Fruit fly (Drosophila melanogaster) whole organism, prepupa: ENCODE data around the gene OS9.
A peak's percentile ranks its signal among the peaks of the same experiment; 100 is the strongest.

Source experiments
- Blimp-1 ChIP-seq: fragments of 200-800 bp; sonication (Bioruptor generic); optimal IDR thresholded peaks from 3 replicates; lab custom pipeline; 2017; ENCODE audit warnings: missing biosample characterization, missing genetic modification characterization, mild to moderate bottlenecking, moderate library complexity, missing genetic modification reagents
- CG10631 ChIP-seq: fragments of 200-800 bp; sonication (Bioruptor generic); optimal IDR thresholded peaks from 2 replicates; lab custom pipeline; 2016; ENCODE audit warnings: missing biosample characterization, missing genetic modification characterization
- CG10669 ChIP-seq: fragments of 200-800 bp; sonication (Bioruptor generic); optimal IDR thresholded peaks from 3 replicates; lab custom pipeline; 2018; ENCODE audit warnings: missing biosample characterization, mild to moderate bottlenecking, missing genetic modification characterization, moderate library complexity
- CG11294 ChIP-seq: fragments of 200-800 bp; sonication (Bioruptor generic); IDR thresholded peaks from 2 replicates; pipeline ENCODE4 v1.3.6; 2022; ENCODE audit warnings: missing biosample characterization, missing genetic modification characterization
- CG11762 ChIP-seq: fragments of 200-800 bp; sonication (Bioruptor generic); optimal IDR thresholded peaks from 3 replicates; lab custom pipeline; 2016; ENCODE audit warnings: missing biosample characterization, missing genetic modification characterization; ENCODE audit not compliant: insufficient read depth
- CG15336 ChIP-seq: fragments of 200-800 bp; sonication (Bioruptor generic); IDR thresholded peaks from 2 replicates; pipeline ENCODE4 v1.3.6; 2022; ENCODE audit warnings: missing biosample characterization, missing genetic modification characterization
- CG16779 ChIP-seq: fragments of 200-800 bp; sonication (Bioruptor generic); optimal IDR thresholded peaks from 3 replicates; lab custom pipeline; 2017; ENCODE audit warnings: missing biosample characterization, mild to moderate bottlenecking, missing genetic modification characterization
- CG3032 ChIP-seq: fragments of 200-800 bp; optimal IDR thresholded peaks from 2 replicates; lab custom pipeline; 2019; ENCODE audit warnings: missing biosample characterization, mild to moderate bottlenecking, missing genetic modification characterization, moderate library complexity
- CG31627 ChIP-seq: fragments of 200-800 bp; sonication (Bioruptor generic); optimal IDR thresholded peaks from 3 replicates; lab custom pipeline; 2016; ENCODE audit warnings: missing biosample characterization, missing genetic modification characterization
- CG32006 ChIP-seq: fragments of 200-800 bp; sonication (Bioruptor generic); optimal IDR thresholded peaks from 3 replicates; lab custom pipeline; 2017; ENCODE audit warnings: missing biosample characterization, mild to moderate bottlenecking, missing genetic modification characterization
- CG34406 ChIP-seq: fragments of 200-800 bp; sonication (Bioruptor generic); optimal IDR thresholded peaks from 3 replicates; lab custom pipeline; 2016; ENCODE audit warnings: missing biosample characterization, missing genetic modification characterization
- CG3919 ChIP-seq: fragments of 200-800 bp; sonication (Bioruptor generic); optimal IDR thresholded peaks from 3 replicates; lab custom pipeline; 2016; ENCODE audit warnings: missing biosample characterization, missing genetic modification characterization
- CG4318 ChIP-seq: fragments of 200-800 bp; sonication (Bioruptor generic); optimal IDR thresholded peaks from 3 replicates; lab custom pipeline; 2017; ENCODE audit warnings: missing biosample characterization, mild to moderate bottlenecking, missing genetic modification characterization
- CG6163 ChIP-seq: fragments of 200-800 bp; sonication (Bioruptor generic); IDR thresholded peaks from 3 replicates; pipeline ENCODE4 v1.3.6; 2022; ENCODE audit warnings: missing biosample characterization, missing genetic modification characterization
- CG6276 ChIP-seq: fragments of 200-800 bp; sonication (Bioruptor generic); optimal IDR thresholded peaks from 2 replicates; lab custom pipeline; 2017; ENCODE audit warnings: missing biosample characterization, mild to moderate bottlenecking, missing genetic modification characterization
- CG6792 ChIP-seq: fragments of 200-800 bp; sonication (Bioruptor generic); optimal IDR thresholded peaks from 3 replicates; lab custom pipeline; 2016; ENCODE audit warnings: missing biosample characterization, missing genetic modification characterization
- CG6854 ChIP-seq: fragments of 200-800 bp; sonication (Bioruptor generic); optimal IDR thresholded peaks from 2 replicates; lab custom pipeline; 2017; ENCODE audit warnings: missing biosample characterization, mild to moderate bottlenecking, missing genetic modification characterization
- CG7368 ChIP-seq: fragments of 200-800 bp; sonication (Bioruptor generic); optimal IDR thresholded peaks from 3 replicates; lab custom pipeline; 2016; ENCODE audit warnings: missing biosample characterization, missing genetic modification characterization
- CG8119 ChIP-seq: fragments of 200-800 bp; sonication (Bioruptor generic); IDR thresholded peaks from 3 replicates; pipeline ENCODE4 v1.3.6; 2022; ENCODE audit warnings: missing biosample characterization, missing genetic modification characterization
- CG8319 ChIP-seq: fragments of 200-800 bp; sonication (Bioruptor generic); optimal IDR thresholded peaks from 3 replicates; lab custom pipeline; 2016; ENCODE audit warnings: missing biosample characterization, missing genetic modification characterization
- CG8632 ChIP-seq: fragments of 200-800 bp; sonication (Bioruptor generic); optimal IDR thresholded peaks from 3 replicates; lab custom pipeline; 2016; ENCODE audit warnings: missing biosample characterization, missing genetic modification characterization
- CG9139 ChIP-seq: fragments of 200-800 bp; sonication (Bioruptor generic); optimal IDR thresholded peaks from 3 replicates; lab custom pipeline; 2017; ENCODE audit warnings: missing biosample characterization, mild to moderate bottlenecking, missing genetic modification characterization
- Eip75B ChIP-seq: fragments of 200-800 bp; sonication (Bioruptor generic); optimal IDR thresholded peaks from 3 replicates; lab custom pipeline; 2016; ENCODE audit warnings: missing biosample characterization, missing genetic modification characterization
- Eip78C ChIP-seq: fragments of 200-800 bp; sonication (Bioruptor generic); peaks from one replicate; lab custom pipeline; 2016; ENCODE audit warnings: missing biosample characterization, missing genetic modification characterization
- Eip93F ChIP-seq: fragments of 200-800 bp; sonication (Bioruptor generic); optimal IDR thresholded peaks from 2 replicates; lab custom pipeline; 2016; ENCODE audit warnings: missing biosample characterization, mild to moderate bottlenecking, missing genetic modification characterization
- Ets21C ChIP-seq: fragments of 200-800 bp; sonication (Bioruptor generic); optimal IDR thresholded peaks from 3 replicates; lab custom pipeline; 2016; ENCODE audit warnings: missing biosample characterization, missing genetic modification characterization
- Gug ChIP-seq: fragments of 200-800 bp; sonication (Bioruptor generic); IDR thresholded peaks from 2 replicates; pipeline ENCODE4 v1.3.6; 2022; ENCODE audit warnings: missing biosample characterization, missing genetic modification characterization
- Hr38 ChIP-seq: sonication (Bioruptor generic); optimal IDR thresholded peaks from 2 replicates; lab custom pipeline; 2016; ENCODE audit warnings: missing biosample characterization, missing genetic modification characterization
- Hr39 ChIP-seq: fragments of 200-800 bp; sonication (Bioruptor generic); optimal IDR thresholded peaks from 2 replicates; lab custom pipeline; 2016; ENCODE audit warnings: missing biosample characterization, missing genetic modification characterization
- Hr4 ChIP-seq: fragments of 200-800 bp; sonication (Bioruptor generic); optimal IDR thresholded peaks from 3 replicates; lab custom pipeline; 2016; ENCODE audit warnings: missing biosample characterization, missing genetic modification characterization
- Lpt ChIP-seq: fragments of 200-800 bp; sonication (Bioruptor generic); optimal IDR thresholded peaks from 3 replicates; lab custom pipeline; 2016; ENCODE audit warnings: missing biosample characterization, missing genetic modification characterization
- Met ChIP-seq: fragments of 200-800 bp; sonication (Bioruptor generic); optimal IDR thresholded peaks from 3 replicates; lab custom pipeline; 2016; ENCODE audit warnings: missing biosample characterization, missing genetic modification characterization
- OdsH ChIP-seq: fragments of 200-800 bp; sonication (Bioruptor generic); optimal IDR thresholded peaks from 3 replicates; lab custom pipeline; 2016; ENCODE audit warnings: missing biosample characterization, missing genetic modification characterization
- Smox ChIP-seq: fragments of 200-800 bp; sonication (Bioruptor generic); optimal IDR thresholded peaks from 3 replicates; lab custom pipeline; 2016; ENCODE audit warnings: missing biosample characterization, missing genetic modification characterization
- Sox102F ChIP-seq: fragments of 200-800 bp; sonication (Bioruptor generic); optimal IDR thresholded peaks from 2 replicates; lab custom pipeline; 2016; ENCODE audit warnings: missing biosample characterization, mild to moderate bottlenecking, missing genetic modification characterization
- Sox15 ChIP-seq: fragments of 200-800 bp; sonication (Bioruptor generic); optimal IDR thresholded peaks from 3 replicates; lab custom pipeline; 2016; ENCODE audit warnings: missing biosample characterization, missing genetic modification characterization
- achi ChIP-seq: fragments of 200-800 bp; sonication (Bioruptor generic); optimal IDR thresholded peaks from 3 replicates; lab custom pipeline; 2016; ENCODE audit warnings: missing biosample characterization, missing genetic modification characterization
- acj6 ChIP-seq: fragments of 200-800 bp; sonication (Bioruptor generic); optimal IDR thresholded peaks from 3 replicates; lab custom pipeline; 2016; ENCODE audit warnings: missing biosample characterization, missing genetic modification characterization
- cyc ChIP-seq: fragments of 200-800 bp; sonication (Bioruptor generic); optimal IDR thresholded peaks from 3 replicates; lab custom pipeline; 2016; ENCODE audit warnings: missing biosample characterization, missing genetic modification characterization
- dsx ChIP-seq: fragments of 200-800 bp; optimal IDR thresholded peaks from 3 replicates; lab custom pipeline; 2019; ENCODE audit warnings: missing biosample characterization, mild to moderate bottlenecking, missing genetic modification characterization, moderate library complexity; ENCODE audit not compliant: poor library complexity, severe bottlenecking
- eg ChIP-seq: fragments of 200-800 bp; sonication (Bioruptor generic); IDR thresholded peaks from 3 replicates; pipeline ENCODE4 v1.3.6; 2022; ENCODE audit warnings: missing biosample characterization, missing genetic modification characterization
- esn ChIP-seq: fragments of 200-800 bp; sonication (Bioruptor generic); optimal IDR thresholded peaks from 2 replicates; lab custom pipeline; 2016; ENCODE audit warnings: missing biosample characterization, mild to moderate bottlenecking, missing genetic modification characterization, moderate library complexity
- fd59A ChIP-seq: fragments of 200-800 bp; sonication (Bioruptor generic); optimal IDR thresholded peaks from 2 replicates; lab custom pipeline; 2017; ENCODE audit warnings: missing biosample characterization, mild to moderate bottlenecking, missing genetic modification characterization, missing genetic modification reagents
- fd85E ChIP-seq: fragments of 200-800 bp; sonication (Bioruptor generic); optimal IDR thresholded peaks from 3 replicates; lab custom pipeline; 2016; ENCODE audit warnings: missing biosample characterization, missing genetic modification characterization
- fkh ChIP-seq: fragments of 200-800 bp; sonication (Bioruptor generic); optimal IDR thresholded peaks from 3 replicates; lab custom pipeline; 2017; ENCODE audit warnings: missing biosample characterization, mild to moderate bottlenecking, missing genetic modification characterization, moderate library complexity
- lz ChIP-seq: fragments of 200-800 bp; sonication (Bioruptor generic); optimal IDR thresholded peaks from 3 replicates; lab custom pipeline; 2016; ENCODE audit warnings: missing biosample characterization, missing genetic modification characterization
- net ChIP-seq: fragments of 200-800 bp; sonication (Bioruptor generic); optimal IDR thresholded peaks from 3 replicates; lab custom pipeline; 2016; ENCODE audit warnings: missing biosample characterization, missing genetic modification characterization
- pdm3 ChIP-seq: fragments of 200-800 bp; sonication (Bioruptor generic); optimal IDR thresholded peaks from 3 replicates; lab custom pipeline; 2016; ENCODE audit warnings: missing biosample characterization, missing genetic modification characterization
- salr ChIP-seq, 2 experiments: fragments of 200-800 bp; sonication (Bioruptor generic); optimal IDR thresholded peaks; 3 replicates each; lab custom pipeline; 2016 to 2018; ENCODE audit warnings: missing biosample characterization in 2 of 2, missing genetic modification characterization in 2 of 2, mild to moderate bottlenecking in 1 of 2
- spab ChIP-seq: fragments of 200-800 bp; sonication (Bioruptor generic); optimal IDR thresholded peaks from 2 replicates; lab custom pipeline; 2017; ENCODE audit warnings: missing biosample characterization, mild to moderate bottlenecking, missing genetic modification characterization, missing genetic modification reagents
- ss ChIP-seq, 2 experiments: fragments of 200-800 bp; sonication (Bioruptor generic); optimal IDR thresholded peaks; 2 replicates in 1 of 2; 3 replicates in 1 of 2; lab custom pipeline; 2017 to 2018; ENCODE audit warnings: mild to moderate bottlenecking in 2 of 2, missing biosample characterization in 2 of 2, missing genetic modification characterization in 2 of 2, moderate library complexity in 1 of 2
- svp ChIP-seq: fragments of 200-800 bp; sonication (Bioruptor generic); peaks from one replicate; lab custom pipeline; 2016; ENCODE audit warnings: missing biosample characterization, missing genetic modification characterization

The OS9 gene

DNA sequence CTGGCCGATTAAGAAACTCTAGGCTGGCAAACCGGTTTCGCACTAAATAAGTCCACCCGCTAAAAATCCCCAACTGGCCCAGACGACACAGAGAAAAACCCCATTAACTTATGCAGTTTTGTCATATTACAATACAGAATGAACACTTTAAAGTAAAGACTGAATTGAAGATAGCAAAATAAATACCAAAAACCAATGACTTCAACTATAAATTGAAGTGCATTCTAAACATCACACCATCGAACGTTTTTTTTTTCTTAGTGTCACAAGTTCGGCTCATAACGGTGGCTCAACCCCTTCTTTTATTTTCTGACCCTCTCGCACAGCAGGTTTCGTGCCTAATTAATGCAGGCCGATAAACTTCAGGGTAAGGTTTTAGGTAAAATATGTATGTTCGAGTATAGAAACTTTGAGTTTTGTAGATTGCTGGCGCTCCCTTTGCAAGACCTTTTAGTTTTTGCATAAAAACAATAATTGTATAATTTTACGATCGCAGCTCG is 24.9 kb downstream of the OS9 start:
- TF ChIP-seq ss (GFP tag; optimal IDR thresholded peaks at IDR 0.05; lab: Kevin White, UChicago) (peak; percentile 50 to 56), Smox (GFP tag; lab: Kevin White, UChicago) (peak; percentile 78), acj6 (GFP tag; lab: Kevin White, UChicago) (peak; percentile 91), fkh (GFP tag; lab: Kevin White, UChicago) (peak; percentile 3), Blimp-1 (peak; percentile 42), cyc (GFP tag; lab: Kevin White, UChicago) (peak; percentile 32), fd85E (GFP tag; lab: Kevin White, UChicago) (peak; percentile 3), CG9139 (GFP tag; lab: Kevin White, UChicago) (no peak), CG6854 (peak; percentile 10), fd59A (GFP tag; lab: Kevin White, UChicago) (peak; percentile 85), Hr4 (GFP tag; lab: Kevin White, UChicago) (peak; percentile 54), esn (GFP tag; lab: Kevin White, UChicago) (peak; percentile 90), CG4318 (GFP tag; lab: Kevin White, UChicago) (peak; percentile 62), CG31627 (GFP tag; lab: Kevin White, UChicago) (peak; percentile 86), CG7368 (GFP tag; lab: Kevin White, UChicago) (peak; percentile 88), CG11294 (peak; percentile 81), OdsH (GFP tag; lab: Kevin White, UChicago) (peak; percentile 90), Sox15 (peak; percentile 85), Lpt (GFP tag; lab: Kevin White, UChicago) (peak; percentile 70), CG32006 (GFP tag; lab: Kevin White, UChicago) (peak; percentile 84), CG11762 (GFP tag; lab: Kevin White, UChicago) (peak; percentile 80), CG8319 (GFP tag; lab: Kevin White, UChicago) (peak; percentile 87), svp (GFP tag; lab: Kevin White, UChicago) (peak; percentile 86), Eip93F (GFP tag; lab: Kevin White, UChicago) (no peak), lz (GFP tag; lab: Kevin White, UChicago) (peak; percentile 84), eg (GFP tag; lab: Robert Waterston, UW) (peak; percentile 89), net (GFP tag; lab: Kevin White, UChicago) (peak; percentile 90), dsx (GFP tag; lab: Kevin White, UChicago) (peak; percentile 41), Met (GFP tag; lab: Kevin White, UChicago) (peak; percentile 89), CG10631 (GFP tag; lab: Kevin White, UChicago) (peak; percentile 87), CG6163 (GFP tag; lab: Robert Waterston, UW) (peak; percentile 82), Hr38 (GFP tag; lab: Kevin White, UChicago) (no peak), CG15336 (GFP tag; lab: Robert Waterston, UW) (peak; percentile 89), Hr39 (peak; percentile 85), pdm3 (peak; percentile 90), Ets21C (GFP tag; lab: Kevin White, UChicago) (peak; percentile 64), CG3919 (GFP tag; lab: Kevin White, UChicago) (peak; percentile 70), spab (GFP tag; lab: Kevin White, UChicago) (peak; percentile 87), achi (GFP tag; lab: Kevin White, UChicago) (peak; percentile 90), CG6792 (GFP tag; lab: Kevin White, UChicago) (peak; percentile 93), Sox102F (GFP tag; lab: Kevin White, UChicago) (peak; percentile 86), CG6276 (peak; percentile 61), CG10669 (GFP tag; lab: Kevin White, UChicago) (peak; percentile 89), Eip78C (GFP tag; lab: Kevin White, UChicago) (peak; percentile 88), salr (GFP tag; optimal IDR thresholded peaks at IDR 0.05; lab: Kevin White, UChicago) (peak; percentile 77 to 80), CG34406 (peak; percentile 87), Eip75B (GFP tag; lab: Kevin White, UChicago) (peak; percentile 88), CG8119 (GFP tag; lab: Robert Waterston, UW) (peak; percentile 89), CG8632 (GFP tag; lab: Kevin White, UChicago) (peak; percentile 88), CG3032 (tag; lab: Kevin White, UChicago) (peak; percentile 81), CG16779 (tag; lab: Kevin White, UChicago) (peak; percentile 67), Gug (peak; percentile 75)
